Fruit fly (Drosophila melanogaster): ENCODE data around the gene CG5498.

CG5498 gene

DNA sequence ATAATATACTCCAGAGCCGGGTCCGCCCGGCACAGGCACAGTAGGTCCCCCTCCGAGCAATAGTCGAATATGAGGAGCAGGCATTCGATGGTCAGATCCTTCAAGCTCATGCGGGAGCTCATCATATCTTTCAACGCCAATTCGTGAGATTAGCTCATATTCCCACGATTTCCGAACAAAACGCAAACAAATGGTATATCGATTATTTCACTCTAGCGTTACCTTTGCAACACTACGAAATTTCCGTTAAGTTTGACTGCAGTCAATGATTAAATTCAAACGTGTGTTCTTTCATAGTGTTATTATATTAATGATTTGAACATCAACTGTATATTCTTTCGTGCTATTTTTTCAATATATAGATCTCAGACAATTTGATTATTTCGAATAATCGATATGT, 9.4 kb upstream of the CG5498 start, which contains the start of gene CG33969:
CG33969 (minus strand) TSS at position 197 of the 400 bp plus-strand sequence.
- TF ChIP-seq EcR (GFP tag; optimal IDR thresholded peaks at IDR 0.05), result no peak

DNA sequence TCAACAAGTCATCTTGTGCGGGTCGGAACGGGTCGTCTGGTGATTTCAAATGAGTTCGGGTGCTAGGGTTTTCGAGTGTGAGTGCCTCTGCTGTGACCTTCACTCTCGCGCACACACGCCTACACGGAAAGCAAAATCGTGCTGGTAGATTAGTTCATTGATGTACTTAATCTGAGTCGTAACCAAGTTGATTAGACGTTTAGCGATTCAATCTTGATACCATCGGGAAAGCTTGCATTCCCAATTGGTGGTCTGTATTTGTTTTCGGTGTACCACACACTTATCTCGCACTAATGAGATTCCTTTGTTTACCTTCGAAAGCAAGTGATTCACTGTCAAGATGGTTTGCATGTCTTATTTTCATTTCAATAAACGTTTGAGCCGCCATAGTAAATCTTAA, 5.1 kb upstream of the CG5498 start:
- no peak for TF ChIP-seq pan (optimal IDR thresholded peaks at IDR 0.05)
- TF ChIP-seq EcR (GFP tag; optimal IDR thresholded peaks at IDR 0.05), result no peak
- no peak for TF ChIP-seq psq (optimal IDR thresholded peaks at IDR 0.05)
- no peak for TF ChIP-seq Dll (optimal IDR thresholded peaks at IDR 0.05)
- TF ChIP-seq usp (GFP tag; optimal IDR thresholded peaks at IDR 0.05), result no peak
- TF ChIP-seq CG8478 (optimal IDR thresholded peaks at IDR 0.05), result no peak

DNA sequence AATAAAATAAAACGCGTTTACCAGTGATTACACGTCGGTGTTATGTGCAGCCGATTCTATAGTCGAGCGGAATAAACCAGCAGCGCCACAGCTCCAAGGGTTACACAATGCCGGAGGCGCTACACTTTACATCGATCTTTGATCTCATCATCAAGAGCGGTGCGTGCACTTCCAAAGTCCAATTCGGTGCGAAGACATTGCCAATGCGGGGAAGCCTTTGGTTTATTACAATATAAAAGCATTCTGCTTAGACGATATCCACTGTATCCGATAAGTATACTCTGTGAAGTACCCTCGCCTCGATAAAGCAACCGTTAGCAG, 3.9 kb upstream of the CG5498 start:
- TF ChIP-seq usp (GFP tag; optimal IDR thresholded peaks at IDR 0.05) (no peak), Dll (optimal IDR thresholded peaks at IDR 0.05) (no peak), psq (optimal IDR thresholded peaks at IDR 0.05) (no peak), CG8478 (optimal IDR thresholded peaks at IDR 0.05) (no peak), pan (optimal IDR thresholded peaks at IDR 0.05) (no peak), EcR (GFP tag; optimal IDR thresholded peaks at IDR 0.05) (no peak)

DNA sequence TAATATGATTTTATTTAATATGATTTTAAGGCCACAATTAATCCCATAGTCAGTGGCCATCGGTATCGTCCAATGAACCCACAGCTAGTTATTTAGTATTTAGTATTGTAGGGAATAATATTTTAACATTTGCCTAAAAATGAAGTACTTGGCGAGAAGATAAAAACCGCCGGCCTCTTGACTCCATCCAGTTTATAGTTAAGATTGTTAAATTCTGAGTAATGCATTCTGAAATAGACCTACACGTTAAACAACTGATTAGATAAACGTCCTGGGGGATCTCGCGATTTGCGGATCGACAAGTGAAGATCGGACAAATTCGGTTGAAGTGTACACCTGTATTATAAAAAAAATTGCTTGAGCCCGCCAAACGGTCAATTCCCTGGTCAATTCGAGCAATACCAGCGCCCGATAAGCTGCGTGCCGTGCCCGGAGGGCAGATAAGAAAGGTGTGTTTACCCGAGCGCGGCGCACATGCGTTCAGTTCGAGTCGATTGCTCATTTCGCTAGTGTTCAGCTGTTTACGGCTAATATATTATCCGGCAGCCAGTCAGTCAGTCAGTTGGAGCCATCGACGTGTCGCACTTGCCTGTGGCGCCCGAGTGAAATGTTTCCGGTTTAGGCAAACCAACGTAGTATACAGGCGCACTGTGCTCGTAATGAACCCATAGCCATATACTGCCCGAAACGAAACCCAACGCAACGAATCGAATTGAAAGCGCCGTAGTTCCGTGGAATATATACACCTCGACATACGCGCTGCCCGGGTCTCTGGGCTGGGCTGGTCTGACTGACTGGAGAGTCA, 3.3 kb upstream of the CG5498 start:
- TF ChIP-seq CG8478 (optimal IDR thresholded peaks at IDR 0.05) (no peak), EcR (GFP tag; optimal IDR thresholded peaks at IDR 0.05) (no peak), usp (GFP tag; optimal IDR thresholded peaks at IDR 0.05) (no peak), psq (optimal IDR thresholded peaks at IDR 0.05) (no peak), pan (optimal IDR thresholded peaks at IDR 0.05) (no peak), Dll (optimal IDR thresholded peaks at IDR 0.05) (no peak)

DNA sequence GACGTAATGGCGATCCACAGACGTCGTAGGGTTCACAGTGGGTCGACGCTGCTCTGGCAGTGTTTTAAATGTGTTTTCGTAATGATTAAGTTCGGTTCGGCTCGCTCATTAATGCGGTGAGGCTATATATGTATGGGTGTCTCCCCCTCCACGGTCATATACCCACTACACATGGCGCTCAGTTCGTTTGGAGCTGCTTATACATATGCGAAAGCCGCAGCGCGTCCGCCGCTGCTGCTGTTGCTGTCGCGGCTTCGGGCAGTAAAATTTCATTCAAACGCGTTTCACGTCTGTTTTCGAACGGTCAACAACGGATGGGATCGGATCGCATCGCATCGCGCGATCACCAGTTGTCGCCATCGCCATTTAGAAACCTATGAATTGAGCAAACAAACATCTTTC, 2.1 kb upstream of the CG5498 start:
- TF ChIP-seq pan (optimal IDR thresholded peaks at IDR 0.05) (no peak), psq (optimal IDR thresholded peaks at IDR 0.05) (no peak), Dll (optimal IDR thresholded peaks at IDR 0.05) (no peak), EcR (GFP tag; optimal IDR thresholded peaks at IDR 0.05) (no peak), usp (GFP tag; optimal IDR thresholded peaks at IDR 0.05) (no peak), CG8478 (optimal IDR thresholded peaks at IDR 0.05) (no peak)

DNA sequence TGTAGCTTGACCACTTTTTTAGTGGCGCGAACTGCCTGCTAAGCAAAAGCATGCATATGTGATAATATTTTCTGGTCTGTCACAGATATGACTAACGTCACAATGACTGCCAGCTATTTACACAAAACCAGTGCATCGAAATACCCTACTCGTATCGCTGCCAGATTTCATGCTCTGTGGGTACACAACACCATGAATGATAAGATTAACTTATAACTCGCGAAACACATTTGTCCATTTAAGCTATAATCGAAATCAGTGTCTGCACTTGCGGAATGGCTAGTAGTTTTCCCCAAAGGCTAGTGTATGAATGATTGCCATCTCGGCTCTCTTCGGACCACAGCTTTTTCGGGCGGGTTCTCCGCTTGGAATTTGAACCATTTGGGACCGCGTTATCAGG, 1.5 kb upstream of the CG5498 start:
- TF ChIP-seq Dll (optimal IDR thresholded peaks at IDR 0.05), result no peak
- no peak for TF ChIP-seq pan (optimal IDR thresholded peaks at IDR 0.05)
- TF ChIP-seq psq (optimal IDR thresholded peaks at IDR 0.05), result no peak
- TF ChIP-seq EcR (GFP tag; optimal IDR thresholded peaks at IDR 0.05), result no peak
- no peak for TF ChIP-seq CG8478 (optimal IDR thresholded peaks at IDR 0.05)
- no peak for TF ChIP-seq usp (GFP tag; optimal IDR thresholded peaks at IDR 0.05)

DNA sequence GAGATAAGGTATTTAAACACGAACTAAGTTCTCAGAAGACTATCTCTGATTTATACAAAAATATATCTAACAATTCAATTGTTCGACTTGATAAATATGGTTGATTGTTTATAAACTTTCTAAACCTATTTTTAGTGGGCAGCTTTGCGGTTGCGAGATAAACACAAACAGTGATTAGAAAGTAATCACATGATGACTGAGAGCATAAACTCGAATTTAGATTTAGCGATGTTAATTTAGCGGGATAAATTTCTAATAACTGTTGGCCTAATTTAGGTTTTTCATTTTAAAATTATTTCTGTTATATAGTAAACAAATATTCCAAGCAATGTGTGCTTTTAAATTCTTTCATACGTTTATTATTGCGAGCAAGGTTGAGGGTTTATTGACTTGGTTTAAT, 1.1 kb upstream of the CG5498 start:
- no peak for TF ChIP-seq Dll (optimal IDR thresholded peaks at IDR 0.05)
- TF ChIP-seq psq (optimal IDR thresholded peaks at IDR 0.05), result no peak
- TF ChIP-seq usp (GFP tag; optimal IDR thresholded peaks at IDR 0.05), result no peak
- TF ChIP-seq EcR (GFP tag; optimal IDR thresholded peaks at IDR 0.05), result no peak
- no peak for TF ChIP-seq pan (optimal IDR thresholded peaks at IDR 0.05)
- no peak for TF ChIP-seq CG8478 (optimal IDR thresholded peaks at IDR 0.05)

DNA sequence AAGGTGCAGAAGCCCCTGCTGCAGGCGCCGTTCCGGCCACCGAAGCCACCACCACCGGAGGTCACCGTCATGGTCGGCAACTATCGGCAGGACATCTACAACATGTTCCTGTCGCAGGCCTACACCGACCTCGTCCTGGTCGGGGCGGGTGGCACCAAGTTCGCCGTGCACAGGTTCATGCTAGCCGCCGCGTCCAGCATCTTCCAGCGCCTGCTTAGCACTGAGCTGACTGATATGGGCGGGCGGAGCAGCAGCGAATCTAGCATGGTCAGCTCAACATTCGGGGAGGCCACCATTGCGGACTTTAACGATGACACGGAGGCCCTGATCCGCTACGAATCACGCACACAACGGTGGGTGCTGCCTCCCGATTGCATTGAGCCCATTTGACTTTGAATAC, 4.4 kb downstream of the CG5498 start:
- TF ChIP-seq pan (optimal IDR thresholded peaks at IDR 0.05) (no peak), CG8478 (optimal IDR thresholded peaks at IDR 0.05) (no peak), psq (optimal IDR thresholded peaks at IDR 0.05) (no peak), Dll (optimal IDR thresholded peaks at IDR 0.05) (no peak), usp (GFP tag; optimal IDR thresholded peaks at IDR 0.05) (no peak), EcR (GFP tag; optimal IDR thresholded peaks at IDR 0.05) (no peak)

DNA sequence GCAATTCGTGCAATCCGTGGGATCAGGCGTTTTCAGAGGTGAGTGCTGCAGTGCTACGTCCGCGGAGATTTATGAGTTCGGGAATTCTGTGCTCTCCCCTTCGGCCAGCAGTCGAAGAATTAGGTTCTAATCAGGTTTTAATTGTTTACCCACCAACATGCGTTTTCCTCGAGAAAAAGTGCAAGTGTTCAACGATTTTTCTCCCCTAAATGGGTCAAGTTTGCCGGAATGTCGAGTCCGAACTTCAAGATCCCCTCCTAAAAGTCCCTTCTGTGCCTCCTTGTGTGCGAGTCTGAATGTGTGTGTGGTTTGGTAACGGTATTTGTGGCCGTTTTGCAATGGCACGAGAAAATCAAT, 7.4 kb downstream of the CG5498 start:
- no peak for TF ChIP-seq usp (GFP tag; optimal IDR thresholded peaks at IDR 0.05)
- no peak for TF ChIP-seq EcR (GFP tag; optimal IDR thresholded peaks at IDR 0.05)
- no peak for TF ChIP-seq pan (optimal IDR thresholded peaks at IDR 0.05)
- no peak for TF ChIP-seq Dll (optimal IDR thresholded peaks at IDR 0.05)
- no peak for TF ChIP-seq CG8478 (optimal IDR thresholded peaks at IDR 0.05)
- no peak for TF ChIP-seq psq (optimal IDR thresholded peaks at IDR 0.05)

DNA sequence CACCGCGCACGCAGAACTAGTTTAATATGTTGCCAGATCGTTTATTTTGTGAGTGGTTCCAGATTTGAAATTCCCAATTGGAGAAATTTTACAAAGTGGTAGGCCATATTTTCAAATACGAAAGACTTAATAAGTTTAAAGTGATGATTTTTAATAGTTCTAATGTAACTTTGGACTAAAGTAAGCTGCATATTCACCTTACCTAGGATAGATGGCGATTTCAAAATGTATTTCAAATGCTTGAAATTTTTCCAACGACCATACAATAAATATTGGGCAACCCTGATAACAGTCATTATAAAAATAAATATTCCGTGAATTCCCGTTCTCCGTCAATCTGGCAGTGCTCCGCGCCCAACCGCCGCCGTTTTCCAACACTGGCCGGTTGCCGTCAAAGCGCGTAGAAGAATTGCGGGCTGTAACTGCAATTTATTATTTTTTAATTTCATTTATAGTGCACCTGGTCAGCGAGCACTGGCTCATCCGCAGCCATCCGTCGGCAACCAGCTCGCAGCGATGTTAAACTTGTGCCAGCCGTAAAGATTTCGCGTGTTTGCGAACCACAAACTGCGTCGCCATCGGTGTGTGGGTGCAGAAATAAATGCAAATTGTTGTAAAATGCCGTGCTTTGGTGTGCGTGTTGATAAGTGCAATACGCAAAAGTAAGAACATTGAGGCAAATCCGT, 7.9 kb downstream of the CG5498 start, which contains the start of the genes Ide and RhoBTB:
Ide (minus strand) TSS at position 19 of the 686 bp plus-strand sequence.
RhoBTB (plus strand) TSS at position 365 of the 686 bp plus-strand sequence.
- no peak for TF ChIP-seq CG8478 (optimal IDR thresholded peaks at IDR 0.05)
- no peak for TF ChIP-seq usp (GFP tag; optimal IDR thresholded peaks at IDR 0.05)
- TF ChIP-seq psq (optimal IDR thresholded peaks at IDR 0.05), result no peak
- TF ChIP-seq EcR (GFP tag; optimal IDR thresholded peaks at IDR 0.05), result no peak
- TF ChIP-seq pan (optimal IDR thresholded peaks at IDR 0.05), result no peak
- no peak for TF ChIP-seq Dll (optimal IDR thresholded peaks at IDR 0.05)

DNA sequence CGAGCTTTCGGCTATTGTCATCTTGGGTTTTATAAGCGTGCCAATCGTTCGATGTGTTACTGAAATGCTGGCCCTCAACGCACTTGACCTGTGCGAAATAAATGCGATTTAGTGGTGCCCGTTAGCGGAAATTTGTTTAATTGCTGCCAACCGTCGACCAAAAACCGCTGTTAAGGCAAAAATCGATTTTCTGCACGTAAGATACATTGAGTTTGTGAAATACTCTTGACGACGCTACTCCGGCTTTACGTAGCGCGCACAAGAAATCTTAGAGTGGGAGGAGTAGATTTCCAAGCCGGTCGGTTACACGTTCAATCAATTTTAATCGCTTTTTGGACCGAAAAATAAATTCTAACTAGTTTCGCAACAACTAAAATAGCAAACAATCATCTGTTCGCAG, 8.4 kb downstream of the CG5498 start:
- TF ChIP-seq pan (optimal IDR thresholded peaks at IDR 0.05) (no peak), usp (GFP tag; optimal IDR thresholded peaks at IDR 0.05) (no peak), Dll (optimal IDR thresholded peaks at IDR 0.05) (no peak), EcR (GFP tag; optimal IDR thresholded peaks at IDR 0.05) (no peak), psq (optimal IDR thresholded peaks at IDR 0.05) (no peak), CG8478 (optimal IDR thresholded peaks at IDR 0.05) (no peak)

DNA sequence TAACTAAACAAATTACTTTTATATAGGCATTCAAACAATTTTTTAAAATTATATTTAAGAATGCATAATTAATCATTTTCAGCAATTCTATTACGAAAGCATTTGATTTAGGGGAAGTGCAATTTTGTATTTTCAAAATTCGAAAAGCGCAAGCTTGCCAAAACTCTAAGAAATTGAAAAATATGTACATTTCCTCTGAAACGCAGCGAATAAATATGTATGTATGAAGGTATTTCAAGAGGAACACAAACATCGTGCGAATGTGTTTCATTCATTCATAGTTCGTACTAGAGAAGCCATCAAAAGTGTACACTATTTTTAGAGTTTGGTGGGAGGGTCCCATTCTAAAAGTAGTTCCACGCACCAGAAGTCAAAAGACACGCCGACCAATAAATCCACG, 13.9 kb downstream of the CG5498 start, which contains the start of gene CG13247:
CG13247 (plus strand) TSS at position 301 of the 400 bp plus-strand sequence.
- no peak for TF ChIP-seq EcR (GFP tag; optimal IDR thresholded peaks at IDR 0.05)
- TF ChIP-seq pan (optimal IDR thresholded peaks at IDR 0.05), result no peak
- TF ChIP-seq usp (GFP tag; optimal IDR thresholded peaks at IDR 0.05), result no peak
- TF ChIP-seq CG8478 (optimal IDR thresholded peaks at IDR 0.05), result no peak

Data from whole organism.